Fruit fly (Drosophila melanogaster) whole organism, pupa: ENCODE measurements around the gene CG31548.

ENCODE experiments used
- CG10348 ChIP-seq: fragments of 200-800 bp; sonication (Bioruptor generic); IDR thresholded peaks from 2 replicates; pipeline ENCODE4 v1.3.6; 2022; ENCODE audit warnings: missing biosample characterization, missing genetic modification characterization
- CG15710 ChIP-seq: fragments of 200-800 bp; sonication (Bioruptor generic); optimal IDR thresholded peaks from 2 replicates; lab custom pipeline; 2018; ENCODE audit warnings: missing biosample characterization, mild to moderate bottlenecking, missing genetic modification characterization, moderate library complexity
- CG32121 ChIP-seq: fragments of 200-800 bp; sonication (Bioruptor generic); IDR thresholded peaks from 2 replicates; pipeline ENCODE4 v1.3.6; 2022; ENCODE audit warnings: missing biosample characterization, missing genetic modification characterization
- CG34367 ChIP-seq: fragments of 200-800 bp; sonication (Bioruptor generic); optimal IDR thresholded peaks from 2 replicates; lab custom pipeline; 2018; ENCODE audit warnings: missing biosample characterization, mild to moderate bottlenecking, missing genetic modification characterization
- CG8159 ChIP-seq: fragments of 200-800 bp; sonication (Bioruptor generic); optimal IDR thresholded peaks from 3 replicates; lab custom pipeline; 2018; ENCODE audit warnings: missing biosample characterization, mild to moderate bottlenecking, missing genetic modification characterization, moderate library complexity
- EcR ChIP-seq: fragments of 200-800 bp; sonication (Bioruptor generic); optimal IDR thresholded peaks from 3 replicates; lab custom pipeline; 2019; ENCODE audit warnings: missing biosample characterization, missing genetic modification characterization, mild to moderate bottlenecking, moderate library complexity, missing genetic modification reagents
- Pif1A ChIP-seq: fragments of 200-800 bp; sonication (Bioruptor generic); optimal IDR thresholded peaks from 3 replicates; lab custom pipeline; 2016; ENCODE audit warnings: missing biosample characterization, missing genetic modification characterization
- gl ChIP-seq: fragments of 200-800 bp; sonication (Bioruptor generic); optimal IDR thresholded peaks from 2 replicates; lab custom pipeline; 2018; ENCODE audit warnings: missing biosample characterization, mild to moderate bottlenecking, missing genetic modification characterization
- rn ChIP-seq: fragments of 200-800 bp; sonication (Bioruptor generic); IDR thresholded peaks from 2 replicates; pipeline ENCODE4 v1.3.6; 2022; ENCODE audit warnings: missing biosample characterization, missing genetic modification characterization

dm6 chr3R:5636519-5637430 is at the start of gene CG31548, which contains the start of gene CG12170:
- TF ChIP-seq gl (tag; lab: Kevin White, UChicago) (no peak), Pif1A (GFP tag; lab: Kevin White, UChicago) (no peak), CG10348 (GFP tag; lab: Robert Waterston, UW) (no peak), CG34367 (tag; lab: Kevin White, UChicago) (no peak), CG32121 (no peak), rn (no peak), EcR (GFP tag; lab: Kevin White, UChicago) (no peak), CG15710 (tag; lab: Kevin White, UChicago) (peak; percentile 34), CG8159 (no peak)
